Worm (Caenorhabditis elegans) whole organism, mixed stage, embryonic: Measurements from ENCODE around the gene syx-16.

Experiments used
- M03D4.4 ChIP-seq: sonication (generic microtip); optimal IDR thresholded peaks from 2 replicates; lab custom pipeline; 2017; ENCODE audit warnings: mild to moderate bottlenecking, missing genetic modification characterization, missing compliant biosample characterization
- blmp-1 ChIP-seq: fragments of 150-350 bp; optimal IDR thresholded peaks from 2 replicates; lab custom pipeline; 2014; ENCODE audit warnings: missing biosample characterization, missing genetic modification characterization
- ces-1 ChIP-seq: fragments of 150-350 bp; optimal IDR thresholded peaks from 2 replicates; lab custom pipeline; 2014; ENCODE audit warnings: missing biosample characterization, missing genetic modification reagents, missing genetic modification characterization
- elt-1 ChIP-seq: sonication (generic microtip); optimal IDR thresholded peaks from 2 replicates; lab custom pipeline; 2017; ENCODE audit warnings: missing genetic modification characterization, mild to moderate bottlenecking, missing compliant biosample characterization, antibody characterized with exemption, moderate library complexity, borderline replicate concordance; ENCODE audit not compliant: insufficient read depth
- lin-13 ChIP-seq: fragments of 150-350 bp; optimal IDR thresholded peaks from 2 replicates; lab custom pipeline; 2014; ENCODE audit warnings: missing biosample characterization, missing genetic modification characterization
- snpc-4 ChIP-seq: fragments of 150-350 bp; optimal IDR thresholded peaks from 2 replicates; lab custom pipeline; 2014; ENCODE audit warnings: missing biosample characterization, missing genetic modification characterization
- unc-62 ChIP-seq: fragments of 150-350 bp; optimal IDR thresholded peaks from 2 replicates; lab custom pipeline; 2014; ENCODE audit warnings: missing biosample characterization, missing genetic modification reagents, missing genetic modification characterization
- zip-8 ChIP-seq: fragments of 150-350 bp; optimal IDR thresholded peaks from 2 replicates; lab custom pipeline; 2014; ENCODE audit warnings: missing biosample characterization, missing genetic modification characterization

DNA sequence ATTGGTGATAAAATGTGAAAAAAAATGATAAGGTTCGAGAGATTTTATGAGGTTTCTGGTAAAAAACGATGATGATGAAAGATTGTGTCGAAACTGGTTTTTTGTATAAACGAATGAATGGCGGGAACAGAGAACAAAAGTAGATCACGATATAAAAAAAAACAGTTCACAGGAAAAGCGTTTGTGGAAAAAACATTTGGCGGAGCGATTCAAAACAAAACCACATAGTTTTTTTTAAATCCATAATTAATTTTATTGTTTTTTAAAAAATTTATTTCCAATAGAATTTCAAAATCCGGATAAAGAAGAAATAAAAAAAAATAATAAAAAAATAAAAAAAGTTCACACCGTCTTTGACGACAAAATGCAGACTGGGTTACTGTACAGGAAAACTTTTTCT lies 6.5 kb upstream of the syx-16 start, which contains the start of gene ZC155.4:
- no peak for TF ChIP-seq unc-62 (GFP tag; lab: Kevin White, UChicago)
- TF ChIP-seq elt-1: no peak
- TF ChIP-seq M03D4.4 (tag; lab: Kevin White, UChicago): no peak
- TF ChIP-seq ces-1 (GFP tag; lab: Kevin White, UChicago): no peak
- TF ChIP-seq lin-13 (tag; lab: Kevin White, UChicago): no peak
- TF ChIP-seq blmp-1: no peak
- no peak for TF ChIP-seq zip-8 (tag; lab: Kevin White, UChicago)
- TF ChIP-seq snpc-4: no peak
